Fruit fly (Drosophila melanogaster): ENCODE results near the gene CG15160.

- TF ChIP-seq Smox (GFP tag; optimal IDR thresholded peaks at IDR 0.05) (no peak), dac (GFP tag; optimal IDR thresholded peaks at IDR 0.05) (no peak), net (GFP tag; optimal IDR thresholded peaks at IDR 0.05) (no peak)
Observed at dm6 chr2L:18616019-18616418, 25.3 kb downstream of the CG15160 start, which contains the start of gene IFT46.
